Fruit fly (Drosophila melanogaster): ENCODE measurements around the gene CG42846.
A peak's percentile ranks its signal among the peaks of the same experiment; 100 is the strongest.

The CG42846 gene

dm6 chr3L:257618-258475 lies 26.4 kb upstream of the CG42846 start, which contains the start of the genes DIP2 and wac (continued):
- TF ChIP-seq B-H1 (GFP tag; IDR thresholded peaks at IDR 0.05) (0 out of 3 replicates have a peak, but pooled peaks have one; percentile 17), pros (GFP tag; optimal IDR thresholded peaks at IDR 0.05) (peak; percentile 97), Hand (GFP tag; optimal IDR thresholded peaks at IDR 0.05) (no peak), Aef1 (GFP tag; IDR thresholded peaks at IDR 0.05) (peak; percentile 54; the same call in 2 of the 3 replicates), CG6654 (GFP tag; optimal IDR thresholded peaks at IDR 0.05) (no peak), ato (GFP tag; IDR thresholded peaks at IDR 0.05; ENCODE audit: partially characterized antibody) (peak; percentile 68), lov (optimal IDR thresholded peaks at IDR 0.05) (no peak), lov (GFP tag; IDR thresholded peaks at IDR 0.05) (no peak), CG4404 (GFP tag; IDR thresholded peaks at IDR 0.05) (peak; percentile 49), otp (GFP tag; IDR thresholded peaks at IDR 0.05) (no peak; the same call in 2 of the 3 replicates), Rfx (GFP tag; IDR thresholded peaks at IDR 0.05) (peak; percentile 92), run (tag; optimal IDR thresholded peaks at IDR 0.05) (no peak), H15 (GFP tag; IDR thresholded peaks at IDR 0.05) (peak; percentile 62; the same call in 1 of the 3 replicates), slbo (GFP tag; IDR thresholded peaks at IDR 0.05) (peak; percentile 89), CG1832 (GFP tag; optimal IDR thresholded peaks at IDR 0.05) (no peak), CG12659 (GFP tag; optimal IDR thresholded peaks at IDR 0.05) (peak; percentile 94), sens-2 (GFP tag; IDR thresholded peaks at IDR 0.05) (peak; percentile 45; the same call in 1 of the 2 replicates), D (optimal IDR thresholded peaks at IDR 0.05) (no peak), D (GFP tag; optimal IDR thresholded peaks at IDR 0.05) (peak; percentile 59), Blimp-1 (GFP tag; optimal IDR thresholded peaks at IDR 0.05) (no peak), CG2678 (tag; optimal IDR thresholded peaks at IDR 0.05) (no peak), CG5180 (GFP tag; optimal IDR thresholded peaks at IDR 0.05) (no peak), ase (GFP tag; IDR thresholded peaks at IDR 0.05) (peak; percentile 65), CG6689 (GFP tag; IDR thresholded peaks at IDR 0.05) (peak; percentile 40; the same call in 1 of the 2 replicates), dan (GFP tag; IDR thresholded peaks at IDR 0.05) (no peak), Hr51 (GFP tag; optimal IDR thresholded peaks at IDR 0.05) (peak in 1 of 2 experiments; percentile 82), Fer3 (tag; optimal IDR thresholded peaks at IDR 0.05) (peak; percentile 65), CG3065 (GFP tag; optimal IDR thresholded peaks at IDR 0.05) (peak; percentile 64), h (optimal IDR thresholded peaks at IDR 0.05) (no peak), CG9727 (GFP tag; optimal IDR thresholded peaks at IDR 0.05) (peak; percentile 56), fd96Cb (tag; optimal IDR thresholded peaks at IDR 0.05) (peak; percentile 42), org-1 (GFP tag; optimal IDR thresholded peaks at IDR 0.05) (no peak), sisA (GFP tag; IDR thresholded peaks at IDR 0.05) (peak; percentile 79), Jarid2 (GFP tag; optimal IDR thresholded peaks at IDR 0.05) (no peak), cwo (GFP tag; optimal IDR thresholded peaks at IDR 0.05) (peak; percentile 10), ap (GFP tag; IDR thresholded peaks at IDR 0.05) (no peak), esg (GFP tag; conservative IDR thresholded peaks at IDR 0.05) (peak; percentile 45; the same call in 1 of the 2 replicates), CG9609 (GFP tag; optimal IDR thresholded peaks at IDR 0.05) (peak; percentile 82), CkIIα-i1 (GFP tag; IDR thresholded peaks at IDR 0.05) (no peak), sna (GFP tag; IDR thresholded peaks at IDR 0.05; ENCODE audit: partially characterized antibody) (peak; percentile 85), cas (GFP tag; IDR thresholded peaks at IDR 0.05) (no peak), Usf (GFP tag; optimal IDR thresholded peaks at IDR 0.05) (no peak), gsb-n (tag; optimal IDR thresholded peaks at IDR 0.05) (no peak), jumu (GFP tag; optimal IDR thresholded peaks at IDR 0.05) (peak; percentile 93), CG8478 (optimal IDR thresholded peaks at IDR 0.05) (no peak), CG10147 (GFP tag; optimal IDR thresholded peaks at IDR 0.05) (peak; percentile 28), CG13775 (GFP tag; optimal IDR thresholded peaks at IDR 0.05) (peak; percentile 72), bbx (GFP tag; IDR thresholded peaks at IDR 0.05; ENCODE audit: partially characterized antibody) (peak; percentile 90), CG18764 (GFP tag; optimal IDR thresholded peaks at IDR 0.05) (peak; percentile 74)

Measured in whole organism, embryonic.